Worm (Caenorhabditis elegans) whole organism, young adult: ENCODE results near the gene T09F5.20.
"Not testable (repeated sequence)": the region's sequence is repeated elsewhere in the genome, so short reads cannot be mapped to it uniquely, and the experiment has no call there.

ENCODE experiments used
- F23B12.7 ChIP-seq: sonication (generic microtip); optimal IDR thresholded peaks from 2 replicates; lab custom pipeline; 2017; ENCODE audit warnings: missing genetic modification characterization, mild to moderate bottlenecking, missing compliant biosample characterization, antibody characterized with exemption, moderate library complexity; ENCODE audit not compliant: insufficient read depth
- F33H1.4 ChIP-seq: fragments of 200-800 bp; sonication (Bioruptor generic); IDR thresholded peaks from 2 replicates; pipeline ENCODE4 v1.3.6; 2022; ENCODE audit warnings: missing genetic modification reagents, missing genetic modification characterization, missing compliant biosample characterization
- F52B5.7 ChIP-seq: sonication (generic microtip); optimal IDR thresholded peaks from 2 replicates; lab custom pipeline; 2016; ENCODE audit warnings: mild to moderate bottlenecking, missing genetic modification characterization, missing compliant biosample characterization
- F55B11.4 ChIP-seq: sonication (generic microtip); optimal IDR thresholded peaks from 2 replicates; lab custom pipeline; 2016; ENCODE audit warnings: missing compliant biosample characterization, missing genetic modification characterization, borderline replicate concordance; ENCODE audit not compliant: insufficient read depth
- Y53G8AR.9 ChIP-seq: fragments of 200-800 bp; sonication (Bioruptor generic); conservative IDR thresholded peaks from 2 replicates; pipeline ENCODE4 v1.3.6; 2022; ENCODE audit warnings: missing genetic modification reagents, missing genetic modification characterization, missing compliant biosample characterization
- Y56A3A.18 ChIP-seq: fragments of 200-800 bp; sonication (Bioruptor generic); IDR thresholded peaks from 2 replicates; pipeline ENCODE4 v1.3.6; 2022; ENCODE audit warnings: missing genetic modification reagents, missing genetic modification characterization, missing compliant biosample characterization
- Y95B8A.8 ChIP-seq: fragments of 200-800 bp; sonication (Bioruptor generic); IDR thresholded peaks from 2 replicates; pipeline ENCODE4 v1.3.6; 2022; ENCODE audit warnings: missing genetic modification reagents, missing genetic modification characterization, missing compliant biosample characterization
- attf-3 ChIP-seq: fragments of 200-800 bp; sonication (Bioruptor generic); conservative IDR thresholded peaks from 2 replicates; pipeline ENCODE4 v1.3.6; 2022; ENCODE audit warnings: missing genetic modification reagents, missing genetic modification characterization, missing compliant biosample characterization
- ccch-3 ChIP-seq: fragments of 200-800 bp; sonication (Bioruptor generic); optimal IDR thresholded peaks from 2 replicates; lab custom pipeline; 2018; ENCODE audit warnings: mild to moderate bottlenecking, missing genetic modification characterization, missing compliant biosample characterization
- cebp-1 ChIP-seq, 2 experiments: fragments of 200-800 bp in 1 of 2; sonication (Bioruptor generic) in 1 of 2; sonication (generic microtip) in 1 of 2; IDR thresholded peaks in 1 of 2; optimal IDR thresholded peaks in 1 of 2; 2 replicates each; pipeline versions ENCODE4 v1.3.6 to Lab custom; 2017 to 2022; ENCODE audit warnings: missing compliant biosample characterization in 2 of 2, missing genetic modification characterization in 2 of 2, mild to moderate bottlenecking in 1 of 2, missing genetic modification reagents in 1 of 2, moderate library complexity in 1 of 2
- ceh-27 ChIP-seq: fragments of 200-800 bp; sonication (Bioruptor generic); optimal IDR thresholded peaks from 2 replicates; lab custom pipeline; 2018; ENCODE audit warnings: mild to moderate bottlenecking, missing genetic modification characterization, moderate library complexity, missing compliant biosample characterization
- ceh-79 ChIP-seq: sonication (generic microtip); optimal IDR thresholded peaks from 2 replicates; lab custom pipeline; 2017; ENCODE audit warnings: mild to moderate bottlenecking, missing genetic modification characterization, missing compliant biosample characterization
- chd-7 ChIP-seq: sonication (generic microtip); optimal IDR thresholded peaks from 2 replicates; lab custom pipeline; 2016; ENCODE audit warnings: mild to moderate bottlenecking, missing genetic modification characterization, moderate library complexity, missing compliant biosample characterization
- die-1 ChIP-seq: sonication (generic microtip); optimal IDR thresholded peaks from 2 replicates; lab custom pipeline; 2016; ENCODE audit warnings: missing genotype, mild to moderate bottlenecking, missing genetic modification characterization, missing compliant biosample characterization
- dox-1 ChIP-seq: fragments of 200-800 bp; sonication (Bioruptor generic); IDR thresholded peaks from 2 replicates; pipeline ENCODE4 v1.3.6; 2022; ENCODE audit warnings: missing genetic modification reagents, missing genetic modification characterization, missing compliant biosample characterization
- egrh-3 ChIP-seq: fragments of 200-800 bp; sonication (Bioruptor generic); IDR thresholded peaks from 2 replicates; pipeline ENCODE4 v1.3.6; 2022; ENCODE audit warnings: missing genetic modification reagents, missing genetic modification characterization, missing compliant biosample characterization
- ets-4 ChIP-seq: fragments of 200-800 bp; sonication (Bioruptor generic); optimal IDR thresholded peaks from 2 replicates; lab custom pipeline; 2018; ENCODE audit warnings: mild to moderate bottlenecking, missing genetic modification characterization, missing compliant biosample characterization
- fkh-3 ChIP-seq: sonication (generic microtip); optimal IDR thresholded peaks from 2 replicates; lab custom pipeline; 2016; ENCODE audit warnings: mild to moderate bottlenecking, missing genetic modification characterization, missing compliant biosample characterization
- hmg-1.2 ChIP-seq: fragments of 200-800 bp; sonication (Bioruptor generic); IDR thresholded peaks from 2 replicates; pipeline ENCODE4 v1.3.6; 2022; ENCODE audit warnings: missing genetic modification reagents, missing genetic modification characterization, missing compliant biosample characterization
- hrde-1 ChIP-seq: sonication (generic microtip); optimal IDR thresholded peaks from 2 replicates; lab custom pipeline; 2016; ENCODE audit warnings: missing genetic modification characterization, mild to moderate bottlenecking, missing compliant biosample characterization, moderate library complexity, missing genotype, missing genetic modification reagents, borderline replicate concordance
- lag-1 ChIP-seq: fragments of 200-800 bp; sonication (Bioruptor generic); IDR thresholded peaks from 2 replicates; pipeline ENCODE4 v1.3.6; 2022; ENCODE audit warnings: missing genetic modification reagents, missing genetic modification characterization, missing compliant biosample characterization
- lin-54 ChIP-seq: fragments of 200-800 bp; sonication (Bioruptor generic); optimal IDR thresholded peaks from 2 replicates; lab custom pipeline; 2018; ENCODE audit warnings: mild to moderate bottlenecking, missing genetic modification characterization, missing compliant biosample characterization
- lir-1 ChIP-seq: fragments of 200-800 bp; sonication (Bioruptor generic); conservative IDR thresholded peaks from 2 replicates; pipeline ENCODE4 v1.3.6; 2022; ENCODE audit warnings: missing genetic modification reagents, missing genetic modification characterization, missing compliant biosample characterization
- lsl-1 ChIP-seq: fragments of 200-800 bp; sonication (Bioruptor generic); optimal IDR thresholded peaks from 2 replicates; lab custom pipeline; 2018; ENCODE audit warnings: mild to moderate bottlenecking, missing genetic modification characterization, moderate library complexity, missing compliant biosample characterization
- lsy-27 ChIP-seq: sonication (generic microtip); optimal IDR thresholded peaks from 2 replicates; lab custom pipeline; 2017; ENCODE audit warnings: missing genetic modification characterization, mild to moderate bottlenecking, missing compliant biosample characterization, antibody characterized with exemption, missing genotype, borderline replicate concordance; ENCODE audit not compliant: insufficient read depth
- madf-10 ChIP-seq: sonication (generic microtip); optimal IDR thresholded peaks from 2 replicates; lab custom pipeline; 2016; ENCODE audit warnings: mild to moderate bottlenecking, missing genetic modification characterization, missing compliant biosample characterization
- madf-6 ChIP-seq: fragments of 200-800 bp; sonication (Bioruptor generic); IDR thresholded peaks from 2 replicates; pipeline ENCODE4 v1.3.6; 2022; ENCODE audit warnings: missing genetic modification reagents, missing genetic modification characterization, missing compliant biosample characterization
- madf-8 ChIP-seq: fragments of 200-800 bp; sonication (Bioruptor generic); conservative IDR thresholded peaks from 2 replicates; pipeline ENCODE4 v1.3.6; 2022; ENCODE audit warnings: missing genetic modification reagents, missing genetic modification characterization, missing compliant biosample characterization
- mes-4 ChIP-seq: sonication (generic microtip); optimal IDR thresholded peaks from 2 replicates; lab custom pipeline; 2016; ENCODE audit warnings: missing genotype, missing genetic modification characterization, missing compliant biosample characterization
- nhr-120 ChIP-seq: fragments of 200-800 bp; sonication (Bioruptor generic); IDR thresholded peaks from 2 replicates; pipeline ENCODE4 v1.3.6; 2022; ENCODE audit warnings: missing genetic modification characterization, missing compliant biosample characterization
- sdz-38 ChIP-seq: sonication (generic microtip); optimal IDR thresholded peaks from 2 replicates; lab custom pipeline; 2016; ENCODE audit warnings: missing genotype, missing genetic modification characterization, missing compliant biosample characterization
- somi-1 ChIP-seq: fragments of 200-800 bp; sonication (Bioruptor generic); optimal IDR thresholded peaks from 2 replicates; lab custom pipeline; 2018; ENCODE audit warnings: mild to moderate bottlenecking, missing genetic modification characterization, missing compliant biosample characterization
- zfh-2 ChIP-seq: fragments of 200-800 bp; sonication (Bioruptor generic); conservative IDR thresholded peaks from 2 replicates; pipeline ENCODE4 v1.3.6; 2022; ENCODE audit warnings: missing genetic modification reagents, missing genetic modification characterization, missing compliant biosample characterization
- zim-3 ChIP-seq: sonication (generic microtip); optimal IDR thresholded peaks from 2 replicates; lab custom pipeline; 2017; ENCODE audit warnings: mild to moderate bottlenecking, missing genetic modification characterization, moderate library complexity, missing compliant biosample characterization
- ztf-22 ChIP-seq: fragments of 200-800 bp; sonication (Bioruptor generic); optimal IDR thresholded peaks from 2 replicates; lab custom pipeline; 2018; ENCODE audit warnings: mild to moderate bottlenecking, missing genetic modification characterization, moderate library complexity, missing compliant biosample characterization
- ztf-25 ChIP-seq: fragments of 200-800 bp; sonication (Bioruptor generic); IDR thresholded peaks from 2 replicates; pipeline ENCODE4 v1.3.6; 2022; ENCODE audit warnings: missing genetic modification reagents, missing genetic modification characterization, missing compliant biosample characterization
- ztf-6 ChIP-seq: fragments of 200-800 bp; sonication (Bioruptor generic); IDR thresholded peaks from 2 replicates; pipeline ENCODE4 v1.3.6; 2022; ENCODE audit warnings: missing genetic modification reagents, missing genetic modification characterization, missing compliant biosample characterization

Gene T09F5.20

ce11 chrV:15115968-15116367 lies 31.7 kb downstream of the T09F5.20 start, which contains the start of gene T01G5.8:
TSS of gene T01G5.8 (plus strand) at chrV:15116268.
- TF ChIP-seq cebp-1 (GFP tag; IDR thresholded peaks at IDR 0.05; lab: Robert Waterston, UW); cebp-1 (tag; optimal IDR thresholded peaks at IDR 0.05; lab: Kevin White, UChicago); fkh-3; zim-3 (tag; lab: Kevin White, UChicago): not testable (repeated sequence)
- TF ChIP-seq, all 124 proteins: peak for 0; not testable (repeated sequence) for 124

- TF ChIP-seq Y95B8A.8 (GFP tag; lab: Robert Waterston, UW) (no peak), F52B5.7 (no peak), F55B11.4 (tag; lab: Kevin White, UChicago) (no peak), die-1 (tag; lab: Kevin White, UChicago) (no peak), egrh-3 (GFP tag; lab: Robert Waterston, UW) (no peak), attf-3 (no peak), F23B12.7 (no peak), ceh-79 (tag; lab: Kevin White, UChicago) (no peak), hrde-1 (tag; lab: Kevin White, UChicago) (no peak), hmg-1.2 (GFP tag; lab: Robert Waterston, UW) (no peak), lsy-27 (tag; lab: Kevin White, UChicago) (no peak), fkh-3 (no peak), ets-4 (GFP tag; lab: Kevin White, UChicago) (no peak), ztf-25 (no peak), somi-1 (GFP tag; lab: Kevin White, UChicago) (no peak), ztf-22 (GFP tag; lab: Kevin White, UChicago) (no peak)
These were observed 33.7 kb downstream of the T09F5.20 start, which contains the start of gene T01G5.6 for ce11 chrV:15113992-15114391. TSS of gene T01G5.6 (minus strand) at chrV:15114092.

ce11 chrV:15111660-15112059 lies 36.0 kb downstream of the T09F5.20 start, which contains the start of gene T01G5.7:
TSS of gene T01G5.7 (plus strand) at chrV:15111960.
- TF ChIP-seq lir-1 (GFP tag; lab: Robert Waterston, UW) (no peak), sdz-38 (tag; lab: Kevin White, UChicago) (no peak), dox-1 (GFP tag; lab: Robert Waterston, UW) (no peak), madf-8 (GFP tag; lab: Robert Waterston, UW) (no peak), mes-4 (tag; lab: Kevin White, UChicago) (no peak), Y53G8AR.9 (GFP tag; lab: Robert Waterston, UW) (no peak), lag-1 (no peak), madf-6 (GFP tag; lab: Robert Waterston, UW) (no peak), Y56A3A.18 (GFP tag; lab: Robert Waterston, UW) (no peak), madf-10 (tag; lab: Kevin White, UChicago) (no peak), nhr-120 (GFP tag; lab: Robert Waterston, UW) (no peak), F55B11.4 (tag; lab: Kevin White, UChicago) (no peak), F33H1.4 (GFP tag; lab: Robert Waterston, UW) (no peak), ztf-22 (GFP tag; lab: Kevin White, UChicago) (no peak), lin-54 (no peak)

- no peak for TF ChIP-seq lsl-1 (GFP tag; lab: Kevin White, UChicago)
- no peak for TF ChIP-seq ccch-3 (GFP tag; lab: Kevin White, UChicago)
- TF ChIP-seq fkh-3: no peak
- no peak for TF ChIP-seq egrh-3 (GFP tag; lab: Robert Waterston, UW)
- no peak for TF ChIP-seq ztf-6 (GFP tag; lab: Robert Waterston, UW)
- no peak for TF ChIP-seq ceh-79 (tag; lab: Kevin White, UChicago)
- no peak for TF ChIP-seq ets-4 (GFP tag; lab: Kevin White, UChicago)
- no peak for TF ChIP-seq lin-54
- no peak for TF ChIP-seq ceh-27 (GFP tag; lab: Kevin White, UChicago)
- TF ChIP-seq zfh-2 (GFP tag; lab: Robert Waterston, UW): no peak
- no peak for TF ChIP-seq chd-7 (tag; lab: Kevin White, UChicago)
These were observed 38.4 kb downstream of the T09F5.20 start, which contains the start of gene Y75B12A.2 for ce11 chrV:15109260-15109659. TSS of gene Y75B12A.2 (plus strand) at chrV:15109560.
